Fruit fly (Drosophila melanogaster) whole organism, embryonic: ENCODE data around the gene TotZ.

Source experiments
- Adf1 ChIP-seq: fragments of 200-800 bp; sonication (Bioruptor generic); IDR thresholded peaks from 2 replicates; pipeline ENCODE4 v1.3.6; 2022; ENCODE audit warnings: missing biosample characterization, missing genetic modification characterization
- CG10267 ChIP-seq: fragments of 200-800 bp; sonication (Bioruptor generic); optimal IDR thresholded peaks from 2 replicates; lab custom pipeline; 2018; ENCODE audit warnings: missing biosample characterization, mild to moderate bottlenecking, missing genetic modification characterization, moderate library complexity
- CG10462 ChIP-seq: fragments of 200-800 bp; sonication (Bioruptor generic); optimal IDR thresholded peaks from 2 replicates; lab custom pipeline; 2016; ENCODE audit warnings: missing biosample characterization, missing genetic modification characterization
- CG11247 ChIP-seq: fragments of 200-800 bp; sonication (Bioruptor generic); IDR thresholded peaks from 2 replicates; pipeline ENCODE4 v1.3.6; 2022; ENCODE audit warnings: missing biosample characterization, missing genetic modification characterization
- CG11504 ChIP-seq: fragments of 200-800 bp; sonication (Bioruptor generic); optimal IDR thresholded peaks from 3 replicates; lab custom pipeline; 2019; ENCODE audit warnings: missing biosample characterization, mild to moderate bottlenecking, missing genetic modification characterization, moderate library complexity
- CG13296 ChIP-seq: fragments of 200-800 bp; sonication (Bioruptor generic); optimal IDR thresholded peaks from 3 replicates; lab custom pipeline; 2018; ENCODE audit warnings: missing biosample characterization, mild to moderate bottlenecking, missing genetic modification characterization
- CG13424 ChIP-seq: fragments of 200-800 bp; sonication (Bioruptor generic); optimal IDR thresholded peaks from 2 replicates; lab custom pipeline; 2019; ENCODE audit warnings: missing biosample characterization, mild to moderate bottlenecking, missing genetic modification characterization, moderate library complexity
- CG13775 ChIP-seq: fragments of 200-800 bp; sonication (Bioruptor generic); optimal IDR thresholded peaks from 3 replicates; lab custom pipeline; 2017; ENCODE audit warnings: missing biosample characterization, mild to moderate bottlenecking, missing genetic modification characterization
- CG14441 ChIP-seq: fragments of 200-800 bp; sonication (Bioruptor generic); IDR thresholded peaks from 2 replicates; pipeline ENCODE4 v1.3.6; 2022; ENCODE audit warnings: missing biosample characterization, missing genetic modification characterization
- CG17802 ChIP-seq: fragments of 200-800 bp; sonication (Bioruptor generic); optimal IDR thresholded peaks from 2 replicates; lab custom pipeline; 2018; ENCODE audit warnings: missing biosample characterization, mild to moderate bottlenecking, missing genetic modification characterization, moderate library complexity
- CG17829 ChIP-seq: fragments of 200-800 bp; optimal IDR thresholded peaks from 2 replicates; lab custom pipeline; 2019; ENCODE audit warnings: missing biosample characterization, mild to moderate bottlenecking, missing genetic modification characterization, moderate library complexity
- CG1792 ChIP-seq: fragments of 200-800 bp; sonication (Bioruptor generic); optimal IDR thresholded peaks from 2 replicates; lab custom pipeline; 2016; ENCODE audit warnings: missing biosample characterization, missing genetic modification characterization
- CG18011 ChIP-seq: fragments of 200-800 bp; sonication (Bioruptor generic); optimal IDR thresholded peaks from 2 replicates; lab custom pipeline; 2017; ENCODE audit warnings: missing biosample characterization, missing genetic modification characterization, mild to moderate bottlenecking, moderate library complexity, missing genotype
- CG2116 ChIP-seq: fragments of 200-800 bp; sonication (Bioruptor generic); optimal IDR thresholded peaks from 3 replicates; lab custom pipeline; 2018; ENCODE audit warnings: missing biosample characterization, mild to moderate bottlenecking, missing genetic modification characterization
- CG2678 ChIP-seq: fragments of 200-800 bp; sonication (Bioruptor generic); optimal IDR thresholded peaks from 3 replicates; lab custom pipeline; 2019; ENCODE audit warnings: missing biosample characterization, mild to moderate bottlenecking, missing genetic modification characterization, moderate library complexity
- CG30020 ChIP-seq: fragments of 200-800 bp; optimal IDR thresholded peaks from 2 replicates; lab custom pipeline; 2019; ENCODE audit warnings: missing biosample characterization, mild to moderate bottlenecking, missing genetic modification characterization, moderate library complexity
- CG31388 ChIP-seq: fragments of 200-800 bp; sonication (Bioruptor generic); optimal IDR thresholded peaks from 2 replicates; lab custom pipeline; 2016; ENCODE audit warnings: missing biosample characterization, missing genetic modification characterization
- CG34224 ChIP-seq: fragments of 200-800 bp; sonication (Bioruptor generic); IDR thresholded peaks from 3 replicates; pipeline ENCODE4 v1.3.6; 2022; ENCODE audit warnings: missing biosample characterization, missing genetic modification characterization; ENCODE audit not compliant: partially characterized antibody
- CG4282 ChIP-seq: fragments of 200-800 bp; sonication (Bioruptor generic); optimal IDR thresholded peaks from 2 replicates; lab custom pipeline; 2016; ENCODE audit warnings: missing biosample characterization, missing genetic modification characterization
- CG7786 ChIP-seq: fragments of 200-800 bp; sonication (Bioruptor generic); optimal IDR thresholded peaks from 2 replicates; lab custom pipeline; 2016; ENCODE audit warnings: missing biosample characterization, missing genetic modification characterization
- CG7963 ChIP-seq: fragments of 200-800 bp; sonication (Bioruptor generic); IDR thresholded peaks from 3 replicates; pipeline ENCODE4 v1.3.6; 2022; ENCODE audit warnings: missing biosample characterization, missing genetic modification characterization; ENCODE audit not compliant: partially characterized antibody
- CG9609 ChIP-seq: fragments of 200-800 bp; sonication (Bioruptor generic); optimal IDR thresholded peaks from 3 replicates; lab custom pipeline; 2016; ENCODE audit warnings: missing biosample characterization, missing genetic modification characterization
- CoRest ChIP-seq: fragments of 200-800 bp; sonication (Bioruptor generic); optimal IDR thresholded peaks from 3 replicates; lab custom pipeline; 2018; ENCODE audit warnings: missing biosample characterization, mild to moderate bottlenecking, missing genetic modification characterization, moderate library complexity
- D19A ChIP-seq: fragments of 200-800 bp; optimal IDR thresholded peaks from 3 replicates; lab custom pipeline; 2019; ENCODE audit warnings: missing biosample characterization, mild to moderate bottlenecking, missing genetic modification characterization, moderate library complexity
- Dek ChIP-seq: fragments of 200-800 bp; sonication (Bioruptor generic); optimal IDR thresholded peaks from 3 replicates; lab custom pipeline; 2019; ENCODE audit warnings: missing biosample characterization, mild to moderate bottlenecking, missing genetic modification characterization, moderate library complexity
- H2.0 ChIP-seq: fragments of 200-800 bp; sonication (Bioruptor generic); IDR thresholded peaks from 2 replicates; pipeline ENCODE4 v1.3.6; 2022; ENCODE audit warnings: missing biosample characterization, missing genetic modification characterization
- Hr39 ChIP-seq: fragments of >200 bp; optimal IDR thresholded peaks from 2 replicates; lab custom pipeline; 2017
- Max ChIP-seq: fragments of 200-800 bp; sonication (Bioruptor generic); optimal IDR thresholded peaks from 2 replicates; lab custom pipeline; 2016; ENCODE audit warnings: missing biosample characterization, mild to moderate bottlenecking, missing genetic modification characterization
- NFAT ChIP-seq: fragments of 200-800 bp; sonication (Bioruptor generic); IDR thresholded peaks from 2 replicates; pipeline ENCODE4 v1.3.6; 2022; ENCODE audit warnings: missing biosample characterization, missing genetic modification characterization
- NfI ChIP-seq: fragments of 200-800 bp; sonication (Bioruptor generic); optimal IDR thresholded peaks from 3 replicates; lab custom pipeline; 2018; ENCODE audit warnings: missing biosample characterization, mild to moderate bottlenecking, missing genetic modification characterization, moderate library complexity
- PHDP ChIP-seq: fragments of 200-800 bp; sonication (Bioruptor generic); optimal IDR thresholded peaks from 3 replicates; lab custom pipeline; 2018; ENCODE audit warnings: missing biosample characterization, mild to moderate bottlenecking, missing genetic modification characterization, moderate library complexity
- Sin3A ChIP-seq: fragments of >200 bp; optimal IDR thresholded peaks from 2 replicates; lab custom pipeline; 2018
- Vsx1 ChIP-seq: fragments of 200-800 bp; sonication (Bioruptor generic); optimal IDR thresholded peaks from 2 replicates; lab custom pipeline; 2017; ENCODE audit warnings: missing biosample characterization, mild to moderate bottlenecking, missing genetic modification characterization, missing genetic modification reagents
- YL-1 ChIP-seq: fragments of 200-800 bp; sonication (Bioruptor generic); optimal IDR thresholded peaks from 3 replicates; lab custom pipeline; 2017; ENCODE audit warnings: missing biosample characterization, mild to moderate bottlenecking, missing genetic modification characterization
- ab ChIP-seq: fragments of 200-800 bp; sonication (Bioruptor generic); optimal IDR thresholded peaks from 2 replicates; lab custom pipeline; 2016; ENCODE audit warnings: missing biosample characterization, missing genetic modification characterization
- amos ChIP-seq: fragments of 200-800 bp; sonication (Bioruptor generic); IDR thresholded peaks from 2 replicates; pipeline ENCODE4 v1.3.6; 2022; ENCODE audit warnings: missing biosample characterization, missing genetic modification characterization; ENCODE audit not compliant: partially characterized antibody
- dpn ChIP-seq, 2 experiments: fragments of 200-800 bp; sonication (Bioruptor generic); optimal IDR thresholded peaks; 3 replicates each; lab custom pipeline; 2016; ENCODE audit warnings: missing biosample characterization in 2 of 2, missing genetic modification characterization in 2 of 2
- exex ChIP-seq: fragments of 200-800 bp; sonication (Bioruptor generic); optimal IDR thresholded peaks from 4 replicates; lab custom pipeline; 2018; ENCODE audit warnings: missing biosample characterization, mild to moderate bottlenecking, missing genetic modification characterization, moderate library complexity
- jigr1 ChIP-seq: fragments of 200-800 bp; sonication (Bioruptor generic); IDR thresholded peaks from 3 replicates; pipeline ENCODE4 v1.3.6; 2022; ENCODE audit warnings: missing biosample characterization, missing genetic modification characterization
- mam ChIP-seq: fragments of 200-800 bp; sonication (Bioruptor generic); optimal IDR thresholded peaks from 3 replicates; lab custom pipeline; 2016; ENCODE audit warnings: missing biosample characterization, missing genetic modification characterization
- nerfin-1 ChIP-seq: fragments of 200-800 bp; sonication (Bioruptor generic); optimal IDR thresholded peaks from 3 replicates; lab custom pipeline; 2019; ENCODE audit warnings: missing biosample characterization, mild to moderate bottlenecking, missing genetic modification characterization, moderate library complexity
- nmo ChIP-seq: fragments of 200-800 bp; sonication (Bioruptor generic); optimal IDR thresholded peaks from 2 replicates; lab custom pipeline; 2018; ENCODE audit warnings: missing biosample characterization, mild to moderate bottlenecking, missing genetic modification characterization, moderate library complexity
- odd ChIP-seq: fragments of 200-800 bp; sonication (Bioruptor generic); optimal IDR thresholded peaks from 2 replicates; lab custom pipeline; 2017; ENCODE audit warnings: missing biosample characterization, mild to moderate bottlenecking, missing genetic modification characterization
- p53 ChIP-seq: fragments of 200-800 bp; sonication (Bioruptor generic); optimal IDR thresholded peaks from 2 replicates; lab custom pipeline; 2016; ENCODE audit warnings: missing biosample characterization, missing genetic modification characterization
- phol ChIP-seq: fragments of 200-800 bp; sonication (Bioruptor generic); optimal IDR thresholded peaks from 3 replicates; lab custom pipeline; 2018; ENCODE audit warnings: missing biosample characterization, mild to moderate bottlenecking, missing genetic modification characterization, moderate library complexity
- ro ChIP-seq: fragments of 200-800 bp; sonication (Bioruptor generic); IDR thresholded peaks from 2 replicates; pipeline ENCODE4 v1.3.6; 2022; ENCODE audit warnings: missing biosample characterization, missing genetic modification characterization
- shn ChIP-seq: fragments of 200-800 bp; sonication (Bioruptor generic); optimal IDR thresholded peaks from 3 replicates; lab custom pipeline; 2016; ENCODE audit warnings: missing biosample characterization, missing genetic modification characterization
- trh ChIP-seq: fragments of 200-800 bp; sonication (Bioruptor generic); optimal IDR thresholded peaks from 2 replicates; lab custom pipeline; 2016; ENCODE audit warnings: missing biosample characterization, missing genetic modification characterization
- wdn ChIP-seq: fragments of 200-800 bp; sonication (Bioruptor generic); IDR thresholded peaks from 2 replicates; pipeline ENCODE4 v1.3.6; 2022; ENCODE audit warnings: missing biosample characterization, missing genetic modification characterization
- wor ChIP-seq: fragments of 200-800 bp; sonication (Bioruptor generic); IDR thresholded peaks from 2 replicates; pipeline ENCODE4 v1.3.6; 2022; ENCODE audit warnings: missing biosample characterization, missing genetic modification characterization
- z ChIP-seq: fragments of 200-800 bp; sonication (Bioruptor generic); IDR thresholded peaks from 3 replicates; pipeline ENCODE4 v1.3.6; 2022; ENCODE audit warnings: missing biosample characterization, missing genetic modification characterization

The TotZ gene

DNA sequence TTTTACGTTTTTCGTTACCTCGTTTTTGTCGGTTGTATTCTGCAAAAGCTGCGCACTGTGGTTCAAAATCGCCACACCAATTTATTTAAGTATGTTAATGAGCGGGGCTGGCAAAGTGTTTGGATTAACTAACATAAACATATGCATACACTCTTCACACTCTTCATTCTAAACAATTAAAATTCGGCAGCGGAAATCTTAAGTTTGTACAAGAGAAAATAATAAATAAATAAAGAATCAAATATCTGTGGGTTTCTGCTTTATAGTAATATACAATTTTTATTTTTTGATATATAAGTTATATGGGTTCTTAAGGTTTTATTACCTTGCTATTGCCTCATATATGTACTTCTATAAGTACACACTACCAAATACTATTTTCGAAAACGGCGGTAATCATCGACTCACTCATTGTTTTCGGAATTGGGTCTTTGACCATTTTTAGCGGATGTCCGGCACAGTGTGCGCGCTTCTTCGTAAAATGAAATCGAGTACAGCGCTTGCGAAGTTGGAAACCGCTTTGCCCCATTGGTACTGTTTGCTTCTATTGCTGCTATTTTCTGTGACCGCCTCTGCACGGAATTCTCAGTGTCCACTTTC, 41.2 kb upstream of the TotZ start (continued):
- no peak for TF ChIP-seq p53 (GFP tag; lab: Kevin White, UChicago)
- peak; percentile 33 for TF ChIP-seq CoRest (tag; lab: Kevin White, UChicago)
- TF ChIP-seq CG34224 = no peak
- no peak for TF ChIP-seq dpn (GFP tag; optimal IDR thresholded peaks at IDR 0.05; lab: Kevin White, UChicago)
- TF ChIP-seq Vsx1 = no peak
- TF ChIP-seq Hr39 (lab: Kevin White, UChicago) = no peak
- no peak for TF ChIP-seq shn (GFP tag; lab: Kevin White, UChicago)
- peak; percentile 47 for TF ChIP-seq CG2678 (tag; lab: Kevin White, UChicago)
- no peak for TF ChIP-seq CG31388
- TF ChIP-seq CG7786 = no peak
- TF ChIP-seq CG30020 (tag; lab: Kevin White, UChicago) = no peak
- TF ChIP-seq phol (tag; lab: Kevin White, UChicago) = no peak
- no peak for TF ChIP-seq exex (tag; lab: Kevin White, UChicago)
- no peak for TF ChIP-seq CG10462 (GFP tag; lab: Kevin White, UChicago)
- no peak for TF ChIP-seq H2.0 (GFP tag; lab: Robert Waterston, UW)
- TF ChIP-seq wdn (GFP tag; lab: Robert Waterston, UW) = no peak
- no peak for TF ChIP-seq NFAT (GFP tag; lab: Robert Waterston, UW)
- peak; percentile 1 for TF ChIP-seq odd (GFP tag; lab: Kevin White, UChicago)
- no peak for TF ChIP-seq mam
- no peak for TF ChIP-seq jigr1 (GFP tag; lab: Robert Waterston, UW)
- TF ChIP-seq wor = no peak
- peak; percentile 10 for TF ChIP-seq D19A (tag; lab: Kevin White, UChicago)
- TF ChIP-seq CG14441 (GFP tag; lab: Robert Waterston, UW) = peak; percentile 11; the same call in 1 of the 2 replicates
- no peak for TF ChIP-seq CG11247 (GFP tag; lab: Robert Waterston, UW)
- no peak for TF ChIP-seq CG4282
- TF ChIP-seq NfI (GFP tag; lab: Kevin White, UChicago) = peak; percentile 24
- TF ChIP-seq Dek (tag; lab: Kevin White, UChicago) = no peak
- no peak for TF ChIP-seq Adf1 (GFP tag; lab: Robert Waterston, UW)
- no peak for TF ChIP-seq nerfin-1 (tag; lab: Kevin White, UChicago)
- TF ChIP-seq CG13775 = peak; percentile 11
- peak; percentile 5 for TF ChIP-seq CG13296 (GFP tag; lab: Kevin White, UChicago)
- TF ChIP-seq CG17802 (tag; lab: Kevin White, UChicago) = no peak
- TF ChIP-seq YL-1 (GFP tag; lab: Kevin White, UChicago) = no peak
- TF ChIP-seq CG9609 (GFP tag; lab: Kevin White, UChicago) = no peak
- TF ChIP-seq CG1792 = no peak
- TF ChIP-seq CG18011 = no peak
- no peak for TF ChIP-seq CG17829 (tag; lab: Kevin White, UChicago)
- TF ChIP-seq CG2116 (GFP tag; lab: Kevin White, UChicago) = no peak
- no peak for TF ChIP-seq ro (GFP tag; lab: Robert Waterston, UW)
- peak; percentile 18 for TF ChIP-seq CG13424 (tag; lab: Kevin White, UChicago)
- TF ChIP-seq ab (GFP tag; lab: Kevin White, UChicago) = no peak
- no peak for TF ChIP-seq amos
- no peak for TF ChIP-seq nmo
- TF ChIP-seq CG10267 (tag; lab: Kevin White, UChicago) = no peak
- TF ChIP-seq z = no peak
- TF ChIP-seq Sin3A (lab: Kevin White, UChicago) = no peak
- TF ChIP-seq CG11504 (tag; lab: Kevin White, UChicago) = peak; percentile 38
- TF ChIP-seq trh = no peak
- peak; percentile 15 for TF ChIP-seq PHDP
- TF ChIP-seq Max (GFP tag; lab: Kevin White, UChicago) = no peak
- no peak for TF ChIP-seq CG7963 (GFP tag; lab: Robert Waterston, UW)
